Worm (Caenorhabditis elegans) whole organism, L2 larva: ENCODE results near the gene F12D9.2.

Source experiments
- F13H6.1 ChIP-seq: sonication (generic microtip); optimal IDR thresholded peaks from 2 replicates; lab custom pipeline; 2016; ENCODE audit warnings: missing genetic modification characterization, missing compliant biosample characterization
- R02D3.7 ChIP-seq: fragments of 150-350 bp; optimal IDR thresholded peaks from 2 replicates; lab custom pipeline; 2014; ENCODE audit warnings: missing biosample characterization, missing genetic modification characterization
- dmd-4 ChIP-seq: sonication (generic microtip); optimal IDR thresholded peaks from 2 replicates; lab custom pipeline; 2017; ENCODE audit warnings: missing biosample characterization, missing genetic modification characterization
- lin-13 ChIP-seq: fragments of 150-350 bp; optimal IDR thresholded peaks from 2 replicates; lab custom pipeline; 2014; ENCODE audit warnings: missing biosample characterization, missing genetic modification reagents, missing genetic modification characterization
- lsy-2 ChIP-seq, 2 experiments: fragments of 150-350 bp in 1 of 2; sonication (generic microtip) in 1 of 2; optimal IDR thresholded peaks; 2 replicates each; lab custom pipeline; 2014 to 2017; ENCODE audit warnings: missing biosample characterization in 2 of 2, missing genetic modification characterization in 2 of 2
- mdl-1 ChIP-seq, 2 experiments: fragments of 150-350 bp in 1 of 2; sonication (generic microtip) in 1 of 2; optimal IDR thresholded peaks; 2 replicates each; lab custom pipeline; 2017; ENCODE audit warnings: missing biosample characterization in 2 of 2, missing genetic modification characterization in 2 of 2
- nhr-12 ChIP-seq: fragments of 150-350 bp; optimal IDR thresholded peaks from 2 replicates; lab custom pipeline; 2014; ENCODE audit warnings: missing biosample characterization, missing genetic modification characterization
- nhr-23 ChIP-seq: fragments of 150-350 bp; optimal IDR thresholded peaks from 2 replicates; lab custom pipeline; 2014; ENCODE audit warnings: missing biosample characterization, missing genetic modification reagents, missing genetic modification characterization

DNA sequence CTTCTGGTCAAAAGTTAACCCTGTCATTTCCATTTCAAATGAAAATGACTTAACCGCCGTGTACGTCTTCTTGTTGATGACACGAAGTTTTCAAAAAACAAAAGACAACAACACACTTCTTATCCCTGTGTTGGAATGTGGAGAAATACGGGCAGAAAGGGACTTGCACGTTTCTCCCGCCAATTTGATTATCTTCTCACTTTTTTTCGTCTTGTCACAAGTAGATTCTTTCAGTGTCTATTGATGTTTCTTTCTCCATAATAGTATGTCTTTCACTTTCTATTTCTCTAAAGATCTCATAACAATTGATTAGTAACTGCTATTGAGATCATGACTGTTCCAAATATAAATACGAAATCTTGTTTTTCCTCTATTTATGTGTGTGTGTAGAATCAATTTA is 12.6 kb upstream of the F12D9.2 start:
- TF ChIP-seq dmd-4 (tag; lab: Kevin White, UChicago) (no peak), nhr-12 (tag; lab: Kevin White, UChicago) (no peak), nhr-23 (tag; lab: Kevin White, UChicago) (no peak), R02D3.7 (no peak), mdl-1 (tag; optimal IDR thresholded peaks at IDR 0.05; lab: Kevin White, UChicago) (no peak), F13H6.1 (tag; lab: Kevin White, UChicago) (no peak), lin-13 (GFP tag; lab: Kevin White, UChicago) (no peak), lsy-2 (tag; optimal IDR thresholded peaks at IDR 0.05; lab: Kevin White, UChicago) (no peak)
